Worm (Caenorhabditis elegans) whole organism, L2 larva: Measurements from ENCODE around the gene F22B7.1.
A peak's percentile ranks its signal among the peaks of the same experiment; 100 is the strongest.

ENCODE experiments used
- C34F6.9 ChIP-seq: fragments of 150-350 bp; optimal IDR thresholded peaks from 2 replicates; lab custom pipeline; 2014; ENCODE audit warnings: missing biosample characterization, missing genetic modification characterization
- F13H6.1 ChIP-seq: sonication (generic microtip); optimal IDR thresholded peaks from 2 replicates; lab custom pipeline; 2016; ENCODE audit warnings: missing genetic modification characterization, missing compliant biosample characterization
- ama-1 ChIP-seq: fragments of 150-350 bp; optimal IDR thresholded peaks from 2 replicates; lab custom pipeline; 2018; ENCODE audit warnings: inconsistent platforms
- blmp-1 ChIP-seq: sonication (generic microtip); optimal IDR thresholded peaks from 2 replicates; lab custom pipeline; 2017; ENCODE audit warnings: missing genetic modification characterization, mild to moderate bottlenecking, missing compliant biosample characterization, antibody characterized with exemption, moderate library complexity; ENCODE audit not compliant: insufficient read depth
- ceh-16 ChIP-seq: fragments of 150-350 bp; optimal IDR thresholded peaks from 2 replicates; lab custom pipeline; 2014; ENCODE audit warnings: missing biosample characterization, missing genetic modification characterization
- crh-2 ChIP-seq: sonication (generic microtip); optimal IDR thresholded peaks from 2 replicates; lab custom pipeline; 2017; ENCODE audit warnings: missing biosample characterization, missing genetic modification characterization
- egl-27 ChIP-seq: sonication (generic microtip); optimal IDR thresholded peaks from 3 replicates; lab custom pipeline; 2017; ENCODE audit warnings: missing biosample characterization, missing genetic modification reagents, missing genetic modification characterization
- elt-1 ChIP-seq: fragments of 150-350 bp; optimal IDR thresholded peaks from 2 replicates; lab custom pipeline; 2014; ENCODE audit warnings: missing biosample characterization, missing genetic modification characterization
- elt-3 ChIP-seq: sonication (generic microtip); optimal IDR thresholded peaks from 2 replicates; lab custom pipeline; 2017; ENCODE audit warnings: missing biosample characterization, missing genetic modification characterization
- fos-1 ChIP-seq: fragments of 150-350 bp; optimal IDR thresholded peaks from 2 replicates; lab custom pipeline; 2014; ENCODE audit warnings: missing biosample characterization, missing genetic modification characterization
- gmeb-1 ChIP-seq: fragments of 150-350 bp; optimal IDR thresholded peaks from 2 replicates; lab custom pipeline; 2014; ENCODE audit warnings: missing biosample characterization, missing genetic modification characterization
- lin-11 ChIP-seq: fragments of 150-350 bp; sonication (generic microtip); optimal IDR thresholded peaks from 2 replicates; lab custom pipeline; 2014; ENCODE audit warnings: missing biosample characterization, missing genetic modification characterization, inconsistent platforms, mixed read lengths
- lin-13 ChIP-seq: fragments of 150-350 bp; optimal IDR thresholded peaks from 2 replicates; lab custom pipeline; 2014; ENCODE audit warnings: missing biosample characterization, missing genetic modification reagents, missing genetic modification characterization
- lsy-2 ChIP-seq, 2 experiments: fragments of 150-350 bp in 1 of 2; sonication (generic microtip) in 1 of 2; optimal IDR thresholded peaks; 2 replicates each; lab custom pipeline; 2014 to 2017; ENCODE audit warnings: missing biosample characterization in 2 of 2, missing genetic modification characterization in 2 of 2
- mdl-1 ChIP-seq, 2 experiments: fragments of 150-350 bp in 1 of 2; sonication (generic microtip) in 1 of 2; optimal IDR thresholded peaks; 2 replicates each; lab custom pipeline; 2017; ENCODE audit warnings: missing biosample characterization in 2 of 2, missing genetic modification characterization in 2 of 2
- nhr-12 ChIP-seq: fragments of 150-350 bp; optimal IDR thresholded peaks from 2 replicates; lab custom pipeline; 2014; ENCODE audit warnings: missing biosample characterization, missing genetic modification characterization
- nhr-129 ChIP-seq: fragments of 150-350 bp; optimal IDR thresholded peaks from 2 replicates; lab custom pipeline; 2014; ENCODE audit warnings: missing biosample characterization, missing genetic modification characterization
- nhr-21 ChIP-seq: fragments of 150-350 bp; optimal IDR thresholded peaks from 2 replicates; lab custom pipeline; 2014; ENCODE audit warnings: missing biosample characterization, missing genetic modification characterization
- nhr-25 ChIP-seq: fragments of 150-350 bp; sonication (generic microtip); optimal IDR thresholded peaks from 3 replicates; lab custom pipeline; 2014; ENCODE audit warnings: missing biosample characterization, missing genetic modification characterization
- nhr-6 ChIP-seq: fragments of 150-350 bp; optimal IDR thresholded peaks from 2 replicates; lab custom pipeline; 2014; ENCODE audit warnings: missing biosample characterization, missing genetic modification characterization
- nhr-77 ChIP-seq: fragments of 150-350 bp; optimal IDR thresholded peaks from 2 replicates; lab custom pipeline; 2014; ENCODE audit warnings: missing biosample characterization, missing genetic modification characterization
- sem-4 ChIP-seq: fragments of 150-350 bp; optimal IDR thresholded peaks from 2 replicates; lab custom pipeline; 2014; ENCODE audit warnings: missing biosample characterization, missing genetic modification reagents, missing genetic modification characterization
- skn-1 ChIP-seq: sonication (generic microtip); optimal IDR thresholded peaks from 2 replicates; lab custom pipeline; 2017; ENCODE audit warnings: missing biosample characterization, missing genetic modification characterization
- sma-3 ChIP-seq: sonication (generic microtip); optimal IDR thresholded peaks from 2 replicates; lab custom pipeline; 2016; ENCODE audit warnings: missing genetic modification reagents, missing genetic modification characterization, missing compliant biosample characterization
- sma-9 ChIP-seq, 2 experiments: fragments of 150-350 bp in 1 of 2; sonication (generic microtip) in 1 of 2; optimal IDR thresholded peaks; 2 replicates each; lab custom pipeline; 2014 to 2016; ENCODE audit warnings: missing genetic modification characterization in 2 of 2, mild to moderate bottlenecking in 1 of 2, missing biosample characterization in 1 of 2, missing compliant biosample characterization in 1 of 2, missing genetic modification reagents in 1 of 2, moderate library complexity in 1 of 2
- unc-39 ChIP-seq: fragments of 150-350 bp; optimal IDR thresholded peaks from 2 replicates; lab custom pipeline; 2014; ENCODE audit warnings: missing biosample characterization, missing genetic modification characterization
- unc-55 ChIP-seq: fragments of 150-350 bp; sonication (generic microtip); optimal IDR thresholded peaks from 3 replicates; lab custom pipeline; 2014; ENCODE audit warnings: missing biosample characterization, missing genetic modification reagents, missing genetic modification characterization
- unc-62 ChIP-seq: fragments of 150-350 bp; optimal IDR thresholded peaks from 2 replicates; lab custom pipeline; 2014; ENCODE audit warnings: missing biosample characterization, missing genetic modification reagents, missing genetic modification characterization
- ztf-1 ChIP-seq: fragments of 200-800 bp; sonication (Bioruptor generic); conservative IDR thresholded peaks from 2 replicates; pipeline ENCODE4 v1.3.6; 2022; ENCODE audit warnings: missing genetic modification characterization, missing compliant biosample characterization
- ztf-4 ChIP-seq: fragments of 150-350 bp; optimal IDR thresholded peaks from 2 replicates; lab custom pipeline; 2014; ENCODE audit warnings: missing biosample characterization, missing genetic modification characterization

Gene F22B7.1

DNA sequence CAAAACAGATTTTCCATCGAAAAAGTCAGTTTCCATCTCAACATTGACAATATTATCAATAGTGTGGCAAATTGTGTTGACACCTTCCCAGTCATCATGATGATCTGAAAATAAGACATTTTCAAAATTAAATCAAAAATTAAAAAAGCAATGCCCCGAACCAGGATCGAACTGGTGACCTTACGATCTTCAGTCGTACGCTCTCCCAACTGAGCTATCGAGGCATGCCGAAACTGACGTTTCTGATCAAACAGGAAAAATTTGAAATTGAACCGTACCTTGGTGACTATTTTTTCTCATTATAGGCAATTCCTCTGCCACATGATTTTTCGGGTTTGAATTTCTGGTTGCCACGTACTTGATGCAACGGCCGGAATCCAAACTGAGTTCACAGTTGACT is 11.7 kb upstream of the F22B7.1 start:
- TF ChIP-seq egl-27 (tag; lab: Kevin White, UChicago) (no peak), unc-39 (tag; lab: Kevin White, UChicago) (no peak), nhr-25 (tag; lab: Kevin White, UChicago) (no peak), unc-55 (GFP tag; lab: Kevin White, UChicago) (no peak), unc-62 (no peak), fos-1 (tag; lab: Kevin White, UChicago) (no peak), ceh-16 (tag; lab: Kevin White, UChicago) (no peak), ztf-1 (GFP tag; lab: Robert Waterston, UW) (no peak), nhr-21 (tag; lab: Kevin White, UChicago) (no peak), mdl-1 (tag; optimal IDR thresholded peaks at IDR 0.05; lab: Kevin White, UChicago) (no peak)

DNA sequence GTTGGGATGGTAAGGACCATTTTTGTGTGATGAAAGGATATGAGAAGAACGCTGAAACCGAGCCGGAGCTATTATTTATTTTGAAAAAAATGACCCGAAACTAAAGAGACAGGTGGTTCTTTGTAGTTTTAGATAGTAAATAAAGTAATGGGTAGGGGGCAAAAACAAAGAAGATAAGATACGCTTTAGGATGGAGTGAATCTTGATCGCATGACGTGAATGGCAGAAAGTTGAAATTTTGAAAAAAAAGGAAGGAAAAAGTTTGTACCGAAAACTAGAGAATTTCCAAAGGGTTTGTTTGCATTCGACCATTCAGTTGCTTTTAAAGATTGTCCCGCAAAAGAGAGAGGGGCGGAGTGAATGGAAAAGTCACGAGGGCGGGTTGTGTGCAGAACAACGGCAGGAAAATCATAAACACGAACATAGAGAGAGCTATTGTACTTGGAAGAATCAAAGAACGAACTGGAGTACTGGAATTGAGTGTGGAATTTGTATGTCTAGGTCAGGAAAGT is 11.2 kb upstream of the F22B7.1 start, which contains the start of gene F22B7.9:
TSS of gene F22B7.9 (minus strand) at position 51 of the 512 bp plus-strand sequence.
- peak; percentile 56 for TF ChIP-seq sma-9 (GFP tag; optimal IDR thresholded peaks at IDR 0.05; lab: Kevin White, UChicago)
- TF ChIP-seq sma-9 (tag; optimal IDR thresholded peaks at IDR 0.05; lab: Kevin White, UChicago) = no peak
- no peak for TF ChIP-seq nhr-77
- TF ChIP-seq sma-3 (GFP tag; lab: Kevin White, UChicago) = peak; percentile 1
- TF ChIP-seq nhr-129 (tag; lab: Kevin White, UChicago) = peak; percentile 73
- peak; percentile 86 for TF ChIP-seq ama-1 (lab: Kevin White, UChicago)

DNA sequence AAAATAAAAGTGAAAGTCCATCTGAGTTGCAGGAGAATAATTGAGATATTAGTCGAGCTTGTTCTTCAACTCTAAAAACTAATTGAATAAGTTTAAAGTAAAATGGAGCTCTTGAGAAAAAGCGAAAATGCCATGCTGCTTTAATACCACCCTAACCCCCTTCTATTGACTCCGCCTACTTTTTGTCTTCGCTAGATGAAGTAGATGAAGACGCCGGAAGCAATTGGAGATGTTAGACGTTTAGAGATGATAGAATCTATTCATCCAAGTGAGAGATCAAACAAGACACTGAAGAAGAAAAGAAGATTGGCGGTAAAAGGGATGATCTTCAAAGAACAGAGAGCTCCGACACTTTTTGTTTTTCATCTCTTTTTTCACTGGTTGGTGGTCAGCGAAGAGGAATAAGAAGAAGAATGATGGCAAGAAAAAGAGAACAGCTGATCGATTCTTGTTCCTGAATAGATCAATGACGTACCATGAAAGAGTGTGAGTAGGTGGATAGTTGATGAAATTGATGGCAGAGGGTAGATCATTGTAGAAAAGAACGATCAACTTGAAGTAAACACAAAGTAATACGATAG is 10.6 kb upstream of the F22B7.1 start:
- TF ChIP-seq unc-55 (GFP tag; lab: Kevin White, UChicago) = peak; percentile 3
- peak; percentile 31 for TF ChIP-seq blmp-1 (tag; lab: Kevin White, UChicago)
- TF ChIP-seq C34F6.9 (tag; lab: Kevin White, UChicago) = peak; percentile 25
- TF ChIP-seq ztf-4 = peak; percentile 36
- peak; percentile 33 for TF ChIP-seq nhr-129 (tag; lab: Kevin White, UChicago)
- no peak for TF ChIP-seq mdl-1 (tag; optimal IDR thresholded peaks at IDR 0.05; lab: Kevin White, UChicago)
- TF ChIP-seq sma-9 (GFP tag; optimal IDR thresholded peaks at IDR 0.05; lab: Kevin White, UChicago) = peak; percentile 56
- no peak for TF ChIP-seq sma-9 (tag; optimal IDR thresholded peaks at IDR 0.05; lab: Kevin White, UChicago)
- no peak for TF ChIP-seq ama-1 (lab: Kevin White, UChicago)
- no peak for TF ChIP-seq elt-3 (tag; lab: Kevin White, UChicago)
- peak; percentile 17 for TF ChIP-seq sem-4
- TF ChIP-seq lsy-2 (tag; optimal IDR thresholded peaks at IDR 0.05; lab: Kevin White, UChicago) = peak in 1 of 2 experiments; percentile 40
- TF ChIP-seq F13H6.1 (tag; lab: Kevin White, UChicago) = peak; percentile 73
- peak; percentile 12 for TF ChIP-seq lin-13 (GFP tag; lab: Kevin White, UChicago)
- TF ChIP-seq crh-2 (tag; lab: Kevin White, UChicago) = peak; percentile 65

DNA sequence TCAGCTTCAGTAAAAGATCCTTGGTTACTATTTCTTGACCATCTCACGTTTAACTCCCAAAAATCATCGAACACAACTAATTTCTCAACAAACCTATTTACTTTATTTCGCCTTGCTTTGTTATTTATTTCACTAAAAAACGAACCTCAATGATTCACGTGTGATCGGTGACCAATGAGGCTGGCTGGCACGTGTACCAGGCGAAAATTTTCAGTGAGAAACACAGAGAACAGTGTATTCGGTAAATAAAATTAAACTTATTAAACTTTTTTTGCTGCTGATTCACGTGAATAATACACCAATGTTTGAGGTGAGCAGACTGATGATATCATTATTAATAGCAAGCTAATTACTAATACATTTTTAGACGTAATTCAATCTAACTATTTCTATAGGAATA is 9.7 kb upstream of the F22B7.1 start:
- TF ChIP-seq sma-9 (GFP tag; optimal IDR thresholded peaks at IDR 0.05; lab: Kevin White, UChicago) (peak; percentile 11), sma-9 (tag; optimal IDR thresholded peaks at IDR 0.05; lab: Kevin White, UChicago) (no peak), nhr-25 (tag; lab: Kevin White, UChicago) (peak; percentile 55), elt-3 (tag; lab: Kevin White, UChicago) (no peak), nhr-6 (tag; lab: Kevin White, UChicago) (no peak), sma-3 (GFP tag; lab: Kevin White, UChicago) (peak; percentile 50), F13H6.1 (tag; lab: Kevin White, UChicago) (peak; percentile 1), lin-11 (tag; lab: Kevin White, UChicago) (no peak)

DNA sequence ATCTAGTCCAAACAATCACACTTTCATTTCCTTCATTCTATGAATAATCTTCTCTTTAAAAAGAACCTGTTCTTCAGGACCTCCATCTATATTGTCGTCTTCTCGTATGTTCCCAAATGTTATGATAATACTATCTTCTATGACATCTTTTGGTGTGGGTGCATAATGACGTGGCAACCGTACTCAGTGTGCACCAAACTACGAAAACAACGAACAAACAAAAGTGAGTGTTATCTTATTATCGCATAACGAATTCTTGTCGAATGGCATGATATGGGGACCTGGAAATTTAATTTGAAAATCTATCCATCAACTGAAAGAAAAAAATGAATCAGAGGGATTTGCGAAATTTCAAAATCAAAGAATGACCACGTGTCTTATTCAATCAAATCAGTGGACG is 9.1 kb upstream of the F22B7.1 start:
- TF ChIP-seq crh-2 (tag; lab: Kevin White, UChicago) (peak; percentile 71), egl-27 (tag; lab: Kevin White, UChicago) (no peak)

DNA sequence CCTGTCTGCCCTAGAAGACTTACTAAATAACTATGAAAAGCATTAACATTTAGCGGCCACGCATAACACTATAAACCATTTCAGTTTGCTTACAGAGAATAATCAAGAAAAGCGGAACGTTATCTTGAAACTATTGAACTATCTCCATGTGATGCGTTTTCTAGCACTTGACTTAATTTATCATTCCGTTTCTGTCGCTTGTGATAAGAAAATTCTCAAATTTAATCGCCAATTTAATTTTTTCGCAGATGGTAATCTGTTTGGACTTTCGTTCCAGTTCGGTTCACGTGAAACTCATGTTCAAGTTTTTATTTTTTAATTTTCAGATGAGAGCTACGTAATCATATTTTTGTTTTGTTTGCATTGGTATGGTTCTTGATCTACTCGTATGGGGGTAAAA is 8.2 kb upstream of the F22B7.1 start:
- TF ChIP-seq lsy-2 (tag; optimal IDR thresholded peaks at IDR 0.05; lab: Kevin White, UChicago) (peak in 1 of 2 experiments; percentile 8), sma-3 (GFP tag; lab: Kevin White, UChicago) (peak; percentile 55), sma-9 (GFP tag; optimal IDR thresholded peaks at IDR 0.05; lab: Kevin White, UChicago) (peak; percentile 90), sma-9 (tag; optimal IDR thresholded peaks at IDR 0.05; lab: Kevin White, UChicago) (no peak), gmeb-1 (tag; lab: Kevin White, UChicago) (peak; percentile 55), elt-1 (tag; lab: Kevin White, UChicago) (no peak), fos-1 (tag; lab: Kevin White, UChicago) (peak; percentile 76), skn-1 (tag; lab: Kevin White, UChicago) (peak; percentile 60), crh-2 (tag; lab: Kevin White, UChicago) (peak; percentile 68), F13H6.1 (tag; lab: Kevin White, UChicago) (peak; percentile 53), nhr-12 (no peak)
- TF ChIP-seq, all 48 proteins: peak for 8
